Worm (Caenorhabditis elegans) whole organism, L3 larva: ENCODE data around the gene hpk-1.

ENCODE experiments used
- ceh-28 ChIP-seq: fragments of 150-350 bp; optimal IDR thresholded peaks from 2 replicates; lab custom pipeline; 2014; ENCODE audit warnings: missing biosample characterization, missing genetic modification reagents, missing genetic modification characterization
- elt-2 ChIP-seq: sonication (generic microtip); optimal IDR thresholded peaks from 2 replicates; lab custom pipeline; 2016; ENCODE audit warnings: missing genetic modification reagents, mild to moderate bottlenecking, missing genetic modification characterization, missing compliant biosample characterization
- lin-15B ChIP-seq: fragments of 150-350 bp; optimal IDR thresholded peaks from 2 replicates; lab custom pipeline; 2014; ENCODE audit warnings: missing biosample characterization, missing genetic modification characterization
- nhr-237 ChIP-seq: fragments of 150-350 bp; optimal IDR thresholded peaks from 2 replicates; lab custom pipeline; 2014; ENCODE audit warnings: missing biosample characterization, missing genetic modification characterization
- pha-4 ChIP-seq: fragments of 150-350 bp; optimal IDR thresholded peaks from 2 replicates; lab custom pipeline; 2014; ENCODE audit warnings: missing biosample characterization, missing genetic modification reagents, missing genetic modification characterization
- zag-1 ChIP-seq: fragments of 150-350 bp; optimal IDR thresholded peaks from 2 replicates; lab custom pipeline; 2014; ENCODE audit warnings: missing biosample characterization, missing genetic modification characterization

- TF ChIP-seq ceh-28 (tag; lab: Kevin White, UChicago) = no peak
- no peak for TF ChIP-seq pha-4 (tag; lab: Kevin White, UChicago)
- TF ChIP-seq elt-2 = no peak
- no peak for TF ChIP-seq nhr-237 (tag; lab: Kevin White, UChicago)
- no peak for TF ChIP-seq zag-1 (tag; lab: Kevin White, UChicago)
- no peak for TF ChIP-seq lin-15B (tag; lab: Kevin White, UChicago)
Observed at ce11 chrX:4163391-4163790, 53.7 kb downstream of the hpk-1 start, which contains the start of gene ZK470.1.
